Worm (Caenorhabditis elegans) whole organism, mixed stage, embryonic: Measurements from ENCODE around the gene F52G3.1.

ENCODE experiments used
- lsy-2 ChIP-seq: fragments of 150-350 bp; optimal IDR thresholded peaks from 2 replicates; lab custom pipeline; 2014; ENCODE audit warnings: missing biosample characterization, missing genetic modification characterization
- zip-8 ChIP-seq: fragments of 150-350 bp; optimal IDR thresholded peaks from 2 replicates; lab custom pipeline; 2014; ENCODE audit warnings: missing biosample characterization, missing genetic modification characterization

Gene F52G3.1

ce11 chrX:17020858-17021257 is 57.2 kb downstream of the F52G3.1 start, which contains the start of gene F35B3.4:
Gene F35B3.4, minus strand, starts transcription at chrX:17020958.
- peak; percentile 20 for TF ChIP-seq zip-8 (tag; lab: Kevin White, UChicago)
- no peak for TF ChIP-seq lsy-2 (tag; lab: Kevin White, UChicago)
